Worm (Caenorhabditis elegans) whole organism, midembryonic: ENCODE data around the gene Y60A3A.19.

Source experiments
- T22C8.4 ChIP-seq: fragments of 200-800 bp; sonication (Bioruptor generic); IDR thresholded peaks from 2 replicates; pipeline ENCODE4 v1.3.6; 2022; ENCODE audit warnings: missing genetic modification characterization, missing compliant biosample characterization
- cog-1 ChIP-seq: sonication (generic microtip); optimal IDR thresholded peaks from 2 replicates; lab custom pipeline; 2016; ENCODE audit warnings: missing genetic modification characterization, missing compliant biosample characterization
- flt-1 ChIP-seq: fragments of 200-800 bp; sonication (Bioruptor generic); IDR thresholded peaks from 2 replicates; pipeline ENCODE4 v1.3.6; 2022; ENCODE audit warnings: missing genetic modification characterization, missing compliant biosample characterization
- klf-2 ChIP-seq: fragments of 200-800 bp; sonication (Bioruptor generic); conservative IDR thresholded peaks from 2 replicates; pipeline ENCODE4 v1.3.6; 2022; ENCODE audit warnings: missing genetic modification reagents, missing genetic modification characterization, missing compliant biosample characterization
- med-1 ChIP-seq: sonication (generic microtip); optimal IDR thresholded peaks from 2 replicates; lab custom pipeline; 2017; ENCODE audit warnings: missing genetic modification characterization, mild to moderate bottlenecking, missing compliant biosample characterization, antibody characterized with exemption, missing genetic modification reagents; ENCODE audit not compliant: insufficient read depth
- ref-1 ChIP-seq: fragments of 200-800 bp; sonication (Bioruptor generic); conservative IDR thresholded peaks from 2 replicates; pipeline ENCODE4 v1.3.6; 2022; ENCODE audit warnings: missing genetic modification reagents, missing genetic modification characterization, missing compliant biosample characterization
- tab-1 ChIP-seq: fragments of 200-800 bp; sonication (Bioruptor generic); IDR thresholded peaks from 2 replicates; pipeline ENCODE4 v1.3.6; 2022; ENCODE audit warnings: missing genetic modification characterization, missing compliant biosample characterization
- ztf-23 ChIP-seq: fragments of 200-800 bp; sonication (Bioruptor generic); IDR thresholded peaks from 2 replicates; pipeline ENCODE4 v1.3.6; 2022; ENCODE audit warnings: missing genetic modification reagents, missing genetic modification characterization, missing compliant biosample characterization

ce11 chrV:19955171-19955570, 38.8 kb downstream of the Y60A3A.19 start, which contains the start of gene abhd-3.1:
- no peak for TF ChIP-seq ref-1 (GFP tag; lab: Robert Waterston, UW)
- TF ChIP-seq tab-1: no peak
- TF ChIP-seq flt-1: no peak
- no peak for TF ChIP-seq ztf-23 (GFP tag; lab: Robert Waterston, UW)
- no peak for TF ChIP-seq T22C8.4
- no peak for TF ChIP-seq med-1 (GFP tag; lab: Kevin White, UChicago)
- TF ChIP-seq cog-1: no peak
- TF ChIP-seq klf-2 (GFP tag; lab: Robert Waterston, UW): no peak
